Worm (Caenorhabditis elegans) whole organism, L2 larva: ENCODE measurements around the gene str-61.
"Not testable (repeated sequence)": the region's sequence is repeated elsewhere in the genome, so short reads cannot be mapped to it uniquely, and the experiment has no call there.

Experiments used
- R02D3.7 ChIP-seq: fragments of 150-350 bp; optimal IDR thresholded peaks from 2 replicates; lab custom pipeline; 2014; ENCODE audit warnings: missing biosample characterization, missing genetic modification characterization
- Y55F3AM.14 ChIP-seq: fragments of 200-800 bp; sonication (Bioruptor generic); optimal IDR thresholded peaks from 2 replicates; lab custom pipeline; 2018; ENCODE audit warnings: mild to moderate bottlenecking, missing genetic modification characterization, missing compliant biosample characterization
- aly-2 ChIP-seq: fragments of 150-350 bp; optimal IDR thresholded peaks from 2 replicates; lab custom pipeline; 2014; ENCODE audit warnings: missing biosample characterization, missing genetic modification characterization
- ama-1 ChIP-seq: fragments of 150-350 bp; optimal IDR thresholded peaks from 2 replicates; lab custom pipeline; 2018; ENCODE audit warnings: inconsistent platforms
- dmd-4 ChIP-seq: sonication (generic microtip); optimal IDR thresholded peaks from 2 replicates; lab custom pipeline; 2017; ENCODE audit warnings: missing biosample characterization, missing genetic modification characterization
- elt-1 ChIP-seq: fragments of 150-350 bp; optimal IDR thresholded peaks from 2 replicates; lab custom pipeline; 2014; ENCODE audit warnings: missing biosample characterization, missing genetic modification characterization
- elt-3 ChIP-seq: sonication (generic microtip); optimal IDR thresholded peaks from 2 replicates; lab custom pipeline; 2017; ENCODE audit warnings: missing biosample characterization, missing genetic modification characterization
- fos-1 ChIP-seq: fragments of 150-350 bp; optimal IDR thresholded peaks from 2 replicates; lab custom pipeline; 2014; ENCODE audit warnings: missing biosample characterization, missing genetic modification characterization
- gmeb-1 ChIP-seq: fragments of 150-350 bp; optimal IDR thresholded peaks from 2 replicates; lab custom pipeline; 2014; ENCODE audit warnings: missing biosample characterization, missing genetic modification characterization
- lin-11 ChIP-seq: fragments of 150-350 bp; sonication (generic microtip); optimal IDR thresholded peaks from 2 replicates; lab custom pipeline; 2014; ENCODE audit warnings: missing biosample characterization, missing genetic modification characterization, inconsistent platforms, mixed read lengths
- lin-39 ChIP-seq: fragments of 150-350 bp; optimal IDR thresholded peaks from 2 replicates; lab custom pipeline; 2014; ENCODE audit warnings: missing biosample characterization, missing genetic modification reagents, missing genetic modification characterization
- mab-5 ChIP-seq: fragments of 150-350 bp; optimal IDR thresholded peaks from 2 replicates; lab custom pipeline; 2014; ENCODE audit warnings: missing biosample characterization, missing genetic modification characterization
- mbf-1 ChIP-seq: sonication (generic microtip); optimal IDR thresholded peaks from 2 replicates; lab custom pipeline; 2017; ENCODE audit warnings: missing biosample characterization, missing genetic modification characterization
- nhr-10 ChIP-seq: sonication (generic microtip); optimal IDR thresholded peaks from 2 replicates; lab custom pipeline; 2017; ENCODE audit warnings: missing biosample characterization, missing genetic modification characterization
- nhr-11 ChIP-seq: fragments of 150-350 bp; optimal IDR thresholded peaks from 2 replicates; lab custom pipeline; 2014; ENCODE audit warnings: missing biosample characterization, missing genetic modification characterization
- nhr-12 ChIP-seq: fragments of 150-350 bp; optimal IDR thresholded peaks from 2 replicates; lab custom pipeline; 2014; ENCODE audit warnings: missing biosample characterization, missing genetic modification characterization
- nhr-129 ChIP-seq: fragments of 150-350 bp; optimal IDR thresholded peaks from 2 replicates; lab custom pipeline; 2014; ENCODE audit warnings: missing biosample characterization, missing genetic modification characterization
- nhr-23 ChIP-seq: fragments of 150-350 bp; optimal IDR thresholded peaks from 2 replicates; lab custom pipeline; 2014; ENCODE audit warnings: missing biosample characterization, missing genetic modification reagents, missing genetic modification characterization
- nhr-237 ChIP-seq: fragments of 150-350 bp; optimal IDR thresholded peaks from 2 replicates; lab custom pipeline; 2014; ENCODE audit warnings: missing biosample characterization, missing genetic modification characterization
- nhr-25 ChIP-seq: fragments of 150-350 bp; sonication (generic microtip); optimal IDR thresholded peaks from 3 replicates; lab custom pipeline; 2014; ENCODE audit warnings: missing biosample characterization, missing genetic modification characterization
- nhr-6 ChIP-seq: fragments of 150-350 bp; optimal IDR thresholded peaks from 2 replicates; lab custom pipeline; 2014; ENCODE audit warnings: missing biosample characterization, missing genetic modification characterization
- nhr-77 ChIP-seq: fragments of 150-350 bp; optimal IDR thresholded peaks from 2 replicates; lab custom pipeline; 2014; ENCODE audit warnings: missing biosample characterization, missing genetic modification characterization
- peb-1 ChIP-seq: fragments of 150-350 bp; optimal IDR thresholded peaks from 2 replicates; lab custom pipeline; 2014; ENCODE audit warnings: missing biosample characterization, missing genetic modification characterization
- sem-4 ChIP-seq: fragments of 150-350 bp; optimal IDR thresholded peaks from 2 replicates; lab custom pipeline; 2014; ENCODE audit warnings: missing biosample characterization, missing genetic modification reagents, missing genetic modification characterization
- skn-1 ChIP-seq: sonication (generic microtip); optimal IDR thresholded peaks from 2 replicates; lab custom pipeline; 2017; ENCODE audit warnings: missing biosample characterization, missing genetic modification characterization
- sma-3 ChIP-seq: sonication (generic microtip); optimal IDR thresholded peaks from 2 replicates; lab custom pipeline; 2016; ENCODE audit warnings: missing genetic modification reagents, missing genetic modification characterization, missing compliant biosample characterization
- sma-9 ChIP-seq, 2 experiments: fragments of 150-350 bp in 1 of 2; sonication (generic microtip) in 1 of 2; optimal IDR thresholded peaks; 2 replicates each; lab custom pipeline; 2014 to 2016; ENCODE audit warnings: missing genetic modification characterization in 2 of 2, mild to moderate bottlenecking in 1 of 2, missing biosample characterization in 1 of 2, missing compliant biosample characterization in 1 of 2, missing genetic modification reagents in 1 of 2, moderate library complexity in 1 of 2
- snpc-4 ChIP-seq: fragments of 150-350 bp; optimal IDR thresholded peaks from 2 replicates; lab custom pipeline; 2014; ENCODE audit warnings: missing biosample characterization, missing genetic modification characterization
- unc-55 ChIP-seq: fragments of 150-350 bp; sonication (generic microtip); optimal IDR thresholded peaks from 3 replicates; lab custom pipeline; 2014; ENCODE audit warnings: missing biosample characterization, missing genetic modification reagents, missing genetic modification characterization
- unc-62 ChIP-seq: fragments of 150-350 bp; optimal IDR thresholded peaks from 2 replicates; lab custom pipeline; 2014; ENCODE audit warnings: missing biosample characterization, missing genetic modification reagents, missing genetic modification characterization
- ztf-11 ChIP-seq: sonication (generic microtip); optimal IDR thresholded peaks from 2 replicates; lab custom pipeline; 2017; ENCODE audit warnings: missing biosample characterization, missing genetic modification characterization
- ztf-4 ChIP-seq: fragments of 150-350 bp; optimal IDR thresholded peaks from 2 replicates; lab custom pipeline; 2014; ENCODE audit warnings: missing biosample characterization, missing genetic modification characterization

Gene str-61

DNA sequence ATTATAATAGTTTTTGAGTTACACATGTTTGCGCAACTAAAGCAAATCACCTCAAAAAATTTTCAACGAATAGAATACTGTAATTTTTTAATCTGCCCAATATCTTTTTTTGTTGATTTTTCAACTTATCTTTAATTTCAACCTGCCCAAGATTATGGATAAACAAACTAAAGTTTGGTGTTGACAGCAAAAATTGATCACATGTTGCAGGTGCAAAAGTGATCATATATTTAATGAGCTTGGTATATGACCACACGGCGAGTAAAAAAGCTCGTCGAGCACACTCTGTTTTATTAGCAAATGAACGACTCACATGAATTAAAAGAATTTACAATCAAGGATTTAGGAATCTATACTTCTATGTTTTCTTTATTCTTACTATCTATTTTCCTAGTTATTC, 4.5 kb upstream of the str-61 start, which contains the start of gene srz-1:
TSS of gene srz-1 (plus strand) at position 301 of the 400 bp plus-strand sequence.
- no peak for TF ChIP-seq aly-2 (tag; lab: Kevin White, UChicago)
- TF ChIP-seq elt-1 (tag; lab: Kevin White, UChicago): no peak
- TF ChIP-seq snpc-4 (tag; lab: Kevin White, UChicago): no peak
- no peak for TF ChIP-seq peb-1
- no peak for TF ChIP-seq Y55F3AM.14
- TF ChIP-seq nhr-25 (tag; lab: Kevin White, UChicago): no peak
- no peak for TF ChIP-seq elt-3 (tag; lab: Kevin White, UChicago)
- TF ChIP-seq skn-1 (tag; lab: Kevin White, UChicago): no peak
- no peak for TF ChIP-seq unc-55 (GFP tag; lab: Kevin White, UChicago)
- no peak for TF ChIP-seq nhr-6 (tag; lab: Kevin White, UChicago)
- TF ChIP-seq sma-3 (GFP tag; lab: Kevin White, UChicago): no peak
- TF ChIP-seq nhr-11 (tag; lab: Kevin White, UChicago): no peak
- TF ChIP-seq nhr-12: no peak
- TF ChIP-seq gmeb-1: no peak
- no peak for TF ChIP-seq ama-1 (lab: Kevin White, UChicago)

DNA sequence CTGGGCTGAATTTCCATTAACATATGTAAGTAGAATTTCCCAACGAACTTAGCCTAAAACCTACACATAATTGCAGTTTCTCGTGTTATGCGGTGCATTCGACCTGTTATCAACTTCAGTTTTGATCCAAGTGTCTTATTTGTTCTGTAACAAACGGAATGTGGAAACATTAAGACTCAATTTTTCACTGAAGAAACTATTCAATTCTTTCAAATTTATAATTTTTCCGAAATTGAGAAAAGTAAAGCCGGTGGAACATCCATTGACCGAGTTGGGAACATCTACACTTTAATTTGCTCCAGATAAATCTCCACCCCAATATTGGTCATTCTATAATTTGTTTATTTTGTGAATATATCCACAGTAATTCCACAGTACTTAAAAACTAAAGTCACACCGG, 3.3 kb upstream of the str-61 start:
- no peak for TF ChIP-seq ztf-4 (tag; lab: Kevin White, UChicago)
- TF ChIP-seq ama-1 (lab: Kevin White, UChicago): no peak
- TF ChIP-seq nhr-129 (tag; lab: Kevin White, UChicago): no peak
- TF ChIP-seq mab-5 (tag; lab: Kevin White, UChicago): no peak

DNA sequence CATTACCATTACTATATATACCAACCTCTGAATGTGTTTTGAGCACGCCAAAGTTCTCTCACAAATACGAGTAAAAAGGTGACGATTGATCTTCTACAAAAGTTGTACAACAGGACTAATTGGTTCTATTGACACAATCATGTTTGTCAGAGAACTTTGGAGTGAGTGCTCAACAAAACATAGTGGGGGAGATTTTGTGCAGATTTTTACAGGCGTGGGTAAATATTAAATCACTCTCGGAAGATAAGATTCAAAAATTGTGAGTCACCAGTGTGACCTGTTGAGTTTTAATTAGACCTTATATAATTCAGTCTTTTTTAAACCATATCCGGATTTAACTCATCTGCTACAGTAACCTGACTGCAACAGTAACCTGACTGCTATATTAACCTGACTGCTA, 1.1 kb upstream of the str-61 start, which contains the start of gene F14F8.8:
TSS of gene F14F8.8 (minus strand) at position 101 of the 400 bp plus-strand sequence.
- TF ChIP-seq nhr-77 (tag; lab: Kevin White, UChicago) (no peak), ztf-11 (tag; lab: Kevin White, UChicago) (no peak), unc-62 (GFP tag; lab: Kevin White, UChicago) (no peak), lin-11 (no peak), ztf-4 (tag; lab: Kevin White, UChicago) (no peak)

DNA sequence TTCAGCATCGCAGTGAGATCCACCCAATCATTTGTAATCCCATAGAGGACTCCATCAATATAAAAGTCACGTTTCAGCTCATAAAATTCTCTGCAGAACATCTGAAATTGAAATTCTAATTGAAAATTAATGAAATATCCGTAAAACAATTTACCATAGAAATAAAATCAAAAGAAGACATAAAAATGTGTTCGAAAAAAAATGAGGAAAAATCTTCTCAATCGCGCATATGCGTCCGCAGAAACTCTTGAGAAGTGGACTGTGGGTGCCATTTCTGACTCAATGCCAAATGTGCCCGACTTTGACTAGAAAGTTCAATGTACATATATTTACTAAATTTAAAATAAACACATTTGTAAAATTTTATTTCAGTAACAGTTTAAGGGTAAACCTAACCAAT, 2.6 kb downstream of the str-61 start, which contains the start of gene F14F8.9:
TSS of gene F14F8.9 (minus strand) at position 101 of the 400 bp plus-strand sequence.
- TF ChIP-seq fos-1 (tag; lab: Kevin White, UChicago): no peak
- no peak for TF ChIP-seq nhr-237 (tag; lab: Kevin White, UChicago)
- no peak for TF ChIP-seq ztf-4 (tag; lab: Kevin White, UChicago)
- no peak for TF ChIP-seq gmeb-1
- no peak for TF ChIP-seq nhr-77 (tag; lab: Kevin White, UChicago)
- no peak for TF ChIP-seq sem-4 (tag; lab: Kevin White, UChicago)
- no peak for TF ChIP-seq nhr-23 (tag; lab: Kevin White, UChicago)
- no peak for TF ChIP-seq skn-1 (tag; lab: Kevin White, UChicago)
- TF ChIP-seq lin-39 (tag; lab: Kevin White, UChicago): no peak
- TF ChIP-seq mab-5 (tag; lab: Kevin White, UChicago): no peak
- no peak for TF ChIP-seq unc-62 (GFP tag; lab: Kevin White, UChicago)
- no peak for TF ChIP-seq mbf-1 (tag; lab: Kevin White, UChicago)
- TF ChIP-seq sma-9 (GFP tag; optimal IDR thresholded peaks at IDR 0.05; lab: Kevin White, UChicago): no peak
- TF ChIP-seq sma-9 (tag; optimal IDR thresholded peaks at IDR 0.05; lab: Kevin White, UChicago): no peak
- TF ChIP-seq nhr-25 (tag; lab: Kevin White, UChicago): no peak

DNA sequence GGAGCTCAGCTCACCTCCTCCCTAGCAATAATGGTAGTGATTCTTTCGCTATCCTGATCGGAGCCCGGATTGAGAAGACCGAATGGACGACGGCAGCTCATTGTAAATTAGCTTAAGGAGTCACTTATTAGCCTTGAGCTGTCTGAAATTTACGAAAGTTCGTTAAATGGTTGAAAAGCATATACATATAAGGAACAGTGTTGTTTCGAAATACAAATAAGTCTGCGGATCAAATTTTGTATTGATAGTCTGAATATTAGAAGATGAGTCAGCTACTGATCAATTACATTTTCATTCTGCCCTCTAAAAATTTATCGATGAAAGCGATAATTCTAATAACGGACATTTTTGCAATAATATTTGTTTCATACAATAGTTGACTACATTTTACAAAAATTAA, 4.4 kb downstream of the str-61 start, which contains the start of gene F14F8.14:
TSS of gene F14F8.14 (minus strand) at position 101 of the 400 bp plus-strand sequence.
- TF ChIP-seq nhr-10 (tag; lab: Kevin White, UChicago) (no peak), dmd-4 (tag; lab: Kevin White, UChicago) (no peak), unc-55 (GFP tag; lab: Kevin White, UChicago) (no peak), mbf-1 (tag; lab: Kevin White, UChicago) (no peak)

DNA sequence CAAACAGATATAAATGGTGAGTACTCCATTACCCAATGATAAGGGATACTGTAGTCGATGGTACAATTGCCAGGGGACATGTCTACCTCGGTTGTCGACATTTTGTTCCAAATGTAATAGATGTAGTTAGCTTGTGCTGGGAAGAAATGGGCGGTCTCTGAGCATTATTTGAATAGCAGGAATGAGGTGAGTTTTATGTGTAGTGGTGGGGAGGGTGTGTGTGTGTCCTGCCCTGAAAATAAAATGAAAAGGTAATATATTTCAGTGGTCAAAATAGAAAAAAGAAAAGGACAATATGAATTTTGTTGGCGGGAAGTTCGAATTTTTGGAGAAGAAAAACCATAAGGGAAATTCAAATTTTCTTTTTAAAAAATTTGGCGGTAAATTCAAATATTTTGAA, 10.3 kb downstream of the str-61 start, which contains the start of gene Y70C5B.2:
TSS of gene Y70C5B.2 (minus strand) at position 101 of the 400 bp plus-strand sequence.
- not testable (repeated sequence) for TF ChIP-seq nhr-77 (tag; lab: Kevin White, UChicago); R02D3.7; ztf-4 (tag; lab: Kevin White, UChicago)
